Worm (Caenorhabditis elegans) whole organism, L3 larva: ENCODE results near the gene lpd-7.

ENCODE experiments used
- ZK546.5 ChIP-seq: sonication (generic microtip); optimal IDR thresholded peaks from 2 replicates; lab custom pipeline; 2017; ENCODE audit warnings: missing biosample characterization, missing genetic modification characterization
- aly-2 ChIP-seq: fragments of 150-350 bp; optimal IDR thresholded peaks from 2 replicates; lab custom pipeline; 2014; ENCODE audit warnings: missing biosample characterization, missing genetic modification characterization
- egl-27 ChIP-seq: sonication (generic microtip); optimal IDR thresholded peaks from 4 replicates; lab custom pipeline; 2017; ENCODE audit warnings: missing biosample characterization, missing genetic modification reagents, missing genetic modification characterization
- elt-1 ChIP-seq: fragments of 150-350 bp; optimal IDR thresholded peaks from 2 replicates; lab custom pipeline; 2014; ENCODE audit warnings: missing biosample characterization, missing genetic modification characterization
- fkh-10 ChIP-seq: sonication (generic microtip); optimal IDR thresholded peaks from 2 replicates; lab custom pipeline; 2017; ENCODE audit warnings: missing biosample characterization, missing genetic modification reagents, missing genetic modification characterization
- jun-1 ChIP-seq: fragments of 150-350 bp; optimal IDR thresholded peaks from 2 replicates; lab custom pipeline; 2014; ENCODE audit warnings: missing biosample characterization, missing genetic modification reagents, missing genetic modification characterization
- lsy-12 ChIP-seq: sonication (generic microtip); optimal IDR thresholded peaks from 2 replicates; lab custom pipeline; 2016; ENCODE audit warnings: mild to moderate bottlenecking, missing genetic modification characterization, missing compliant biosample characterization
- nhr-23 ChIP-seq: fragments of 150-350 bp; optimal IDR thresholded peaks from 2 replicates; lab custom pipeline; 2014; ENCODE audit warnings: missing biosample characterization, missing genetic modification reagents, missing genetic modification characterization
- nhr-237 ChIP-seq: fragments of 150-350 bp; optimal IDR thresholded peaks from 2 replicates; lab custom pipeline; 2014; ENCODE audit warnings: missing biosample characterization, missing genetic modification characterization
- nhr-76 ChIP-seq: fragments of 150-350 bp; sonication (generic microtip); optimal IDR thresholded peaks from 5 replicates; lab custom pipeline; 2014; ENCODE audit warnings: missing biosample characterization, missing genetic modification characterization
- nhr-77 ChIP-seq: fragments of 150-350 bp; optimal IDR thresholded peaks from 2 replicates; lab custom pipeline; 2014; ENCODE audit warnings: missing biosample characterization, missing genetic modification characterization
- skn-1 ChIP-seq: fragments of 150-350 bp; optimal IDR thresholded peaks from 2 replicates; lab custom pipeline; 2014; ENCODE audit warnings: missing biosample characterization, missing genetic modification characterization
- snpc-4 ChIP-seq: fragments of 150-350 bp; optimal IDR thresholded peaks from 2 replicates; lab custom pipeline; 2014; ENCODE audit warnings: missing biosample characterization, missing genetic modification characterization
- ztf-11 ChIP-seq: fragments of 150-350 bp; optimal IDR thresholded peaks from 2 replicates; lab custom pipeline; 2014; ENCODE audit warnings: missing biosample characterization, missing genetic modification characterization

- TF ChIP-seq jun-1 (tag; lab: Kevin White, UChicago) (no peak), elt-1 (no peak), ztf-11 (tag; lab: Kevin White, UChicago) (no peak), skn-1 (tag; lab: Kevin White, UChicago) (no peak), fkh-10 (no peak), snpc-4 (tag; lab: Kevin White, UChicago) (no peak), egl-27 (tag; lab: Kevin White, UChicago) (no peak), nhr-23 (tag; lab: Kevin White, UChicago) (no peak), nhr-76 (tag; lab: Kevin White, UChicago) (no peak), lsy-12 (no peak), nhr-237 (tag; lab: Kevin White, UChicago) (no peak), nhr-77 (tag; lab: Kevin White, UChicago) (no peak), ZK546.5 (no peak), aly-2 (tag; lab: Kevin White, UChicago) (no peak)
These were observed 46.1 kb upstream of the lpd-7 start for ce11 chrIII:7526974-7527466.
